Fruit fly (Drosophila melanogaster) whole organism, adult: ENCODE results near the gene CG14183.

Experiments used
- CG14711 ChIP-seq: fragments of 200-800 bp; sonication (Bioruptor generic); optimal IDR thresholded peaks from 2 replicates; lab custom pipeline; 2018; ENCODE audit warnings: missing biosample characterization, mild to moderate bottlenecking, missing genetic modification characterization, moderate library complexity
- CG1620 ChIP-seq: fragments of 200-800 bp; sonication (Bioruptor generic); optimal IDR thresholded peaks from 2 replicates; lab custom pipeline; 2016; ENCODE audit warnings: missing biosample characterization, missing genetic modification characterization
- kay ChIP-seq: fragments of 200-800 bp; sonication (Bioruptor generic); peaks from one replicate; lab custom pipeline; 2016; ENCODE audit warnings: missing biosample characterization, missing genetic modification characterization, borderline replicate concordance

dm6 chr3L:19991120-19991519, 36.5 kb downstream of the CG14183 start, which contains the start of gene fln:
- TF ChIP-seq CG14711 (tag; lab: Kevin White, UChicago) = no peak
- TF ChIP-seq kay (GFP tag; lab: Kevin White, UChicago) = no peak
- no peak for TF ChIP-seq CG1620 (GFP tag; lab: Kevin White, UChicago)
